Worm (Caenorhabditis elegans) whole organism, L3 larva: ENCODE measurements around the gene clec-58.

Experiments used
- R02D3.7 ChIP-seq: fragments of 150-350 bp; optimal IDR thresholded peaks from 2 replicates; lab custom pipeline; 2014; ENCODE audit warnings: missing biosample characterization, missing genetic modification characterization
- ZK546.5 ChIP-seq: sonication (generic microtip); optimal IDR thresholded peaks from 2 replicates; lab custom pipeline; 2017; ENCODE audit warnings: missing biosample characterization, missing genetic modification characterization
- ceh-16 ChIP-seq: sonication (generic microtip); optimal IDR thresholded peaks from 2 replicates; lab custom pipeline; 2017; ENCODE audit warnings: missing biosample characterization, missing genetic modification characterization
- ceh-28 ChIP-seq: fragments of 150-350 bp; optimal IDR thresholded peaks from 2 replicates; lab custom pipeline; 2014; ENCODE audit warnings: missing biosample characterization, missing genetic modification reagents, missing genetic modification characterization
- ceh-82 ChIP-seq: fragments of 150-350 bp; optimal IDR thresholded peaks from 2 replicates; lab custom pipeline; 2014; ENCODE audit warnings: missing biosample characterization, missing genetic modification characterization
- ceh-9 ChIP-seq: sonication (generic microtip); optimal IDR thresholded peaks from 2 replicates; lab custom pipeline; 2018; ENCODE audit warnings: missing biosample characterization, missing genetic modification characterization
- daf-12 ChIP-seq: fragments of 150-350 bp; optimal IDR thresholded peaks from 2 replicates; lab custom pipeline; 2014; ENCODE audit warnings: missing biosample characterization, missing genetic modification reagents, missing genetic modification characterization
- egl-27 ChIP-seq: sonication (generic microtip); optimal IDR thresholded peaks from 4 replicates; lab custom pipeline; 2017; ENCODE audit warnings: missing biosample characterization, missing genetic modification reagents, missing genetic modification characterization
- elt-2 ChIP-seq: sonication (generic microtip); optimal IDR thresholded peaks from 2 replicates; lab custom pipeline; 2016; ENCODE audit warnings: missing genetic modification reagents, mild to moderate bottlenecking, missing genetic modification characterization, missing compliant biosample characterization
- elt-3 ChIP-seq, 3 experiments: fragments of 150-350 bp in 1 of 3; sonication (generic microtip) in 2 of 3; optimal IDR thresholded peaks; 2 replicates in 2 of 3; 4 replicates in 1 of 3; lab custom pipeline; 2014 to 2017; ENCODE audit warnings: missing biosample characterization in 3 of 3, missing genetic modification characterization in 3 of 3
- fkh-10 ChIP-seq: sonication (generic microtip); optimal IDR thresholded peaks from 2 replicates; lab custom pipeline; 2017; ENCODE audit warnings: missing biosample characterization, missing genetic modification reagents, missing genetic modification characterization
- fos-1 ChIP-seq: fragments of 150-350 bp; optimal IDR thresholded peaks from 2 replicates; lab custom pipeline; 2014; ENCODE audit warnings: missing biosample characterization, missing genetic modification characterization
- hmg-11 ChIP-seq: sonication (generic microtip); optimal IDR thresholded peaks from 2 replicates; lab custom pipeline; 2016; ENCODE audit warnings: missing genetic modification characterization, missing compliant biosample characterization
- jun-1 ChIP-seq: fragments of 150-350 bp; optimal IDR thresholded peaks from 2 replicates; lab custom pipeline; 2014; ENCODE audit warnings: missing biosample characterization, missing genetic modification reagents, missing genetic modification characterization
- lsy-12 ChIP-seq: sonication (generic microtip); optimal IDR thresholded peaks from 2 replicates; lab custom pipeline; 2016; ENCODE audit warnings: mild to moderate bottlenecking, missing genetic modification characterization, missing compliant biosample characterization
- mml-1 ChIP-seq: fragments of 150-350 bp; sonication (generic microtip); optimal IDR thresholded peaks from 3 replicates; lab custom pipeline; 2014; ENCODE audit warnings: missing biosample characterization, missing genetic modification characterization
- nfya-1 ChIP-seq: sonication (generic microtip); optimal IDR thresholded peaks from 2 replicates; lab custom pipeline; 2017; ENCODE audit warnings: missing genetic modification characterization, mild to moderate bottlenecking, missing compliant biosample characterization, antibody characterized with exemption, moderate library complexity; ENCODE audit not compliant: insufficient read depth
- nhr-11 ChIP-seq: fragments of 150-350 bp; optimal IDR thresholded peaks from 2 replicates; lab custom pipeline; 2014; ENCODE audit warnings: missing biosample characterization, missing genetic modification characterization
- nhr-12 ChIP-seq: fragments of 150-350 bp; optimal IDR thresholded peaks from 2 replicates; lab custom pipeline; 2014; ENCODE audit warnings: missing biosample characterization, missing genetic modification characterization
- nhr-237 ChIP-seq: fragments of 150-350 bp; optimal IDR thresholded peaks from 2 replicates; lab custom pipeline; 2014; ENCODE audit warnings: missing biosample characterization, missing genetic modification characterization
- nhr-25 ChIP-seq: sonication (generic microtip); optimal IDR thresholded peaks from 2 replicates; lab custom pipeline; 2017; ENCODE audit warnings: missing biosample characterization, missing genetic modification characterization
- nhr-43 ChIP-seq: sonication (generic microtip); optimal IDR thresholded peaks from 2 replicates; lab custom pipeline; 2016; ENCODE audit warnings: mild to moderate bottlenecking, missing genetic modification characterization, missing compliant biosample characterization; ENCODE audit not compliant: poor library complexity, severe bottlenecking
- nhr-77 ChIP-seq: fragments of 150-350 bp; optimal IDR thresholded peaks from 2 replicates; lab custom pipeline; 2014; ENCODE audit warnings: missing biosample characterization, missing genetic modification characterization
- pha-4 ChIP-seq: fragments of 150-350 bp; optimal IDR thresholded peaks from 2 replicates; lab custom pipeline; 2014; ENCODE audit warnings: missing biosample characterization, missing genetic modification reagents, missing genetic modification characterization
- pqm-1 ChIP-seq: fragments of 150-350 bp; optimal IDR thresholded peaks from 2 replicates; lab custom pipeline; 2017; ENCODE audit warnings: missing biosample characterization, missing genetic modification characterization, inconsistent platforms
- skn-1 ChIP-seq: fragments of 150-350 bp; optimal IDR thresholded peaks from 2 replicates; lab custom pipeline; 2014; ENCODE audit warnings: missing biosample characterization, missing genetic modification characterization
- snpc-4 ChIP-seq: fragments of 150-350 bp; optimal IDR thresholded peaks from 2 replicates; lab custom pipeline; 2014; ENCODE audit warnings: missing biosample characterization, missing genetic modification characterization
- tbx-2 ChIP-seq: sonication (generic microtip); optimal IDR thresholded peaks from 2 replicates; lab custom pipeline; 2016; ENCODE audit warnings: mild to moderate bottlenecking, missing genetic modification characterization, missing compliant biosample characterization
- unc-62 ChIP-seq: fragments of 150-350 bp; sonication (generic microtip); optimal IDR thresholded peaks from 4 replicates; lab custom pipeline; 2014; ENCODE audit warnings: missing biosample characterization, missing genetic modification reagents, missing genetic modification characterization
- ztf-11 ChIP-seq: fragments of 150-350 bp; optimal IDR thresholded peaks from 2 replicates; lab custom pipeline; 2014; ENCODE audit warnings: missing biosample characterization, missing genetic modification characterization
- ztf-4 ChIP-seq: fragments of 150-350 bp; optimal IDR thresholded peaks from 2 replicates; lab custom pipeline; 2014; ENCODE audit warnings: missing biosample characterization, missing genetic modification characterization

clec-58 gene

DNA sequence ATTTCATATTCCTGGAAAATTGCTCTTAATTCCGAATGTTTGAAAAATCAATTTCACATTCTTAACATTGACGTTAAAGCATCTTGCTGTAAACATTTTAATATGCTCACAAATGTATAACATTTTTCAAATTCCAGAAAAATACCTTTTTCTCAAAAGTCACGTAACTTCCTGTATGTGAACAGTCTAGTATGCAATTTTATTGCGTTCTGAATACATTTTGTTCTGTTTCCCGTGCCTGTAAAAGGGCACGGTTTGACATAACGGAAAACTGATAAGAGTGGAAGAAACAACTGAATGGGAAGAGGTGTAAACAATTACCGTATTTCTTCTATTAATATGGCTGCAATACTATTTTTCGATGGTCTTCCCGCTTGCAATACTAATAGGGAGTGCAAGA lies 7.0 kb upstream of the clec-58 start:
- TF ChIP-seq nhr-12, result no peak
- TF ChIP-seq elt-2, result peak; percentile 67
- peak; percentile 48 for TF ChIP-seq pqm-1 (tag; lab: Kevin White, UChicago)

- peak; percentile 7 for TF ChIP-seq jun-1
- TF ChIP-seq lsy-12 (tag; lab: Kevin White, UChicago), result no peak
- TF ChIP-seq R02D3.7 (tag; lab: Kevin White, UChicago), result no peak
- TF ChIP-seq elt-2, result peak; percentile 57
- TF ChIP-seq pqm-1 (tag; lab: Kevin White, UChicago), result peak; percentile 36
- TF ChIP-seq nhr-77, result no peak
- TF ChIP-seq nhr-237, result no peak
- no peak for TF ChIP-seq fos-1 (tag; lab: Kevin White, UChicago)
- TF ChIP-seq ztf-11, result no peak
- TF ChIP-seq ceh-28 (tag; lab: Kevin White, UChicago), result no peak
- TF ChIP-seq ztf-4 (tag; lab: Kevin White, UChicago), result no peak
- no peak for TF ChIP-seq egl-27 (tag; lab: Kevin White, UChicago)
Measured at ce11 chrII:10481824-10482556, 6.1 kb upstream of the clec-58 start, which contains the start of the genes clec-60 and ZK666.11. Gene clec-60 (minus strand): TSS chrII:10481874. Gene ZK666.11 (plus strand): TSS chrII:10482522.

ce11 chrII:10480043-10480442 lies 4.1 kb upstream of the clec-58 start:
- TF ChIP-seq hmg-11 (tag; lab: Kevin White, UChicago) (no peak), unc-62 (no peak), nhr-12 (no peak), ceh-9 (tag; lab: Kevin White, UChicago) (no peak), skn-1 (no peak), jun-1 (no peak), lsy-12 (tag; lab: Kevin White, UChicago) (no peak), ceh-16 (tag; lab: Kevin White, UChicago) (no peak), nhr-25 (tag; lab: Kevin White, UChicago) (no peak), fkh-10 (GFP tag; lab: Kevin White, UChicago) (no peak), nhr-77 (no peak), elt-3 (tag; optimal IDR thresholded peaks at IDR 0.05; lab: Kevin White, UChicago) (no peak), nhr-11 (no peak), ceh-82 (tag; lab: Kevin White, UChicago) (no peak), pqm-1 (tag; lab: Kevin White, UChicago) (no peak), pha-4 (tag; lab: Kevin White, UChicago) (no peak)

DNA sequence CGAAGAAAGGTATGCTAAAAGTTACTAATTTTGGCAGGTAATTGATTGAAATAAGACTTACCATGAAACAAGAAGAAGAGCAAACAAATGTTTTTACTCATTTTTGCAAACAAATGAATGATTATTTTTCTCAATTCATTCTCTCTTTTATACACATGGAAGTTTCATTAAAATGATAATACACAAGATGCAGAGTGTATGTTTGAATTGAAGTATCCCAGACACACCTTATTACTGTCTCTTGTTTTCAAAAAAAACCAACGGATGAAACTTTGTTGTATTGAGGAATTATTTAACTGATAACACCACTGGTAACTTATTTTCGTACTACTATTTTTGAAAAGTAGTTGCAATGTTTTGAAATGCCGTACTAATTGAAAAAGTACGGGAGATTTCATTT lies 3.4 kb upstream of the clec-58 start, which contains the start of gene clec-59:
Gene clec-59, minus strand, starts transcription at position 101 of the 400 bp plus-strand sequence.
- no peak for TF ChIP-seq tbx-2 (tag; lab: Kevin White, UChicago)
- TF ChIP-seq pha-4 (tag; lab: Kevin White, UChicago), result no peak
- TF ChIP-seq ZK546.5 (tag; lab: Kevin White, UChicago), result no peak
- no peak for TF ChIP-seq mml-1 (tag; lab: Kevin White, UChicago)
- no peak for TF ChIP-seq nfya-1
- TF ChIP-seq snpc-4 (tag; lab: Kevin White, UChicago), result no peak
- TF ChIP-seq unc-62, result no peak
- no peak for TF ChIP-seq ceh-16 (tag; lab: Kevin White, UChicago)
- TF ChIP-seq nhr-43, result no peak
- no peak for TF ChIP-seq daf-12

DNA sequence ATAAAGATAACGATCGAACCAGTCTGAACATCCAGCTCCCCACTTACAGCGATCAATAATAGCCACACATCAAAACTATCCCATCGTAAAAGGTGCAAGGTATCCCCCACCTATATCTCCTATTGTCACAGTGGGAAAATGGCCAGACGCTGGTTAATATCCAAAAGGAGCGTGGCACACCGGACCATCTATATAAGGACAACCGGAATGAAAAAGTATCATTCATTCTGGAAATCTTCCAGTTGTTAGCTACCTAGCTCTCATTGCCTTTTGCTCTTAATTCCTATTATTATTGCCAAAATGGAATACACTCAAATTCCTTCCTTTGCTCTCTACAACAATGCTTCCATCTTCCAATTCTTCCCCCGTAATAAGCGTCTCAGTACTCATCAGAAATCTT lies 1.0 kb upstream of the clec-58 start, which contains the start of gene ZK666.4:
Gene ZK666.4, plus strand, starts transcription at position 301 of the 400 bp plus-strand sequence.
- TF ChIP-seq nhr-25 (tag; lab: Kevin White, UChicago) (no peak), nhr-237 (no peak), fos-1 (tag; lab: Kevin White, UChicago) (no peak)

DNA sequence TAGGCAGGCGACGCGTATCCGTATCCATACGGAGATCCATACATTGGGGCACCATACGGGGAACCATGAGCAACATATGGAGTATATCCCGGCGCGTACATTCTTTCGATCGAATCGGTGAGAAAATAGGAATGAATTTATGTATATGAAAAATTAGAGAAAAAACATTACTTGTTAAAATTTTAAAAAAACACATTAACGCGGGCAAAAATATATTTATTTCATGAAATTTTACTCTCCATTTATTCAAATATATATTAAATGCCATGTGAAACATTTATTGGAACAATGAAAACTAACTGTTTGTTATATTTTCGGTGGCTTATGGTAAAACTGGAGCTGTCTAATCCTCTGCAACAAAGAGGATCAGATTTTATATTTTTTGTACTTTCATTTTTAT lies 4.1 kb downstream of the clec-58 start, which contains the start of gene ZK666.2:
Gene ZK666.2, minus strand, starts transcription at position 101 of the 400 bp plus-strand sequence.
- TF ChIP-seq snpc-4 (tag; lab: Kevin White, UChicago) (no peak), ztf-4 (tag; lab: Kevin White, UChicago) (no peak)
